Worm (Caenorhabditis elegans): ENCODE measurements around the gene srh-214.

The srh-214 gene

ce11 chrV:16808168-16808567 is 21.4 kb downstream of the srh-214 start:
- TF ChIP-seq unc-62 (GFP tag; optimal IDR thresholded peaks at IDR 0.05) = no peak
- no peak for TF ChIP-seq lsy-12 (tag; optimal IDR thresholded peaks at IDR 0.05)
- TF ChIP-seq nfya-1 (tag; optimal IDR thresholded peaks at IDR 0.05; ENCODE audit: insufficient read depth) = peak; percentile 98

DNA sequence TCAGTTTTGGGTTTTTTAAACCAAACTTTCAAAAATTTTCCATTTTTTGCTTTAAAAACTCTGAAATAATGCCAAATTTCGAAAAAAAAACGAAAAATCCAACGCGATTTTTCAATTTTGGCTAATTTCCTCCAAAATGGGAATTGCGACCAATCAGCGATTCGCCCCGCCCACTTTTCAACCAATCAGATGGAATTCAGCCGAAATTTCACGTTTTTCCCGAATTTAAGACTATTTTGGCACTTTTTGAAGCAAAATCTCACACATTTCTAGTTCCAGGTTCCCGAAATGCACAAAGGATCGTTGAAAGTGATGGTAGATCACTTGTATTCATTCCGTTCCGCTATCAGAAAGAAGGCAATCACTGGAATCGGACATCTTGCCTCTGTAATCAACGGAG is 24.8 kb downstream of the srh-214 start:
- TF ChIP-seq sea-2 (GFP tag; optimal IDR thresholded peaks at IDR 0.05) (no peak), pha-4 (tag; optimal IDR thresholded peaks at IDR 0.05) (no peak), nfya-1 (tag; optimal IDR thresholded peaks at IDR 0.05; ENCODE audit: insufficient read depth) (peak; percentile 54), nhr-67 (tag; optimal IDR thresholded peaks at IDR 0.05) (no peak), R02D3.7 (tag; optimal IDR thresholded peaks at IDR 0.05) (no peak)

- TF ChIP-seq fos-1 (tag; optimal IDR thresholded peaks at IDR 0.05) = no peak
- no peak for TF ChIP-seq nhr-77 (tag; optimal IDR thresholded peaks at IDR 0.05)
- no peak for TF ChIP-seq ceh-16 (tag; optimal IDR thresholded peaks at IDR 0.05)
- TF ChIP-seq nhr-67 (tag; optimal IDR thresholded peaks at IDR 0.05) = no peak
- TF ChIP-seq lsy-12 (tag; optimal IDR thresholded peaks at IDR 0.05) = no peak
- no peak for TF ChIP-seq R02D3.7 (tag; optimal IDR thresholded peaks at IDR 0.05)
These were observed 27.0 kb downstream of the srh-214 start, which contains the start of gene cand-1 for ce11 chrV:16802572-16802971. Gene cand-1 (plus strand): TSS chrV:16802872.

ce11 chrV:16800484-16800883 is 29.1 kb downstream of the srh-214 start:
- TF ChIP-seq ceh-28 (tag; optimal IDR thresholded peaks at IDR 0.05) (peak; percentile 16), eor-1 (tag; optimal IDR thresholded peaks at IDR 0.05) (no peak), lin-39 (tag; optimal IDR thresholded peaks at IDR 0.05) (peak; percentile 50)

ce11 chrV:16794828-16795354 is 34.7 kb downstream of the srh-214 start, which contains the start of the genes ctps-1 and pus-1:
Gene ctps-1 (plus strand): TSS chrV:16794878.
Gene pus-1 (minus strand): TSS chrV:16794952.
- TF ChIP-seq ama-1 (optimal IDR thresholded peaks at IDR 0.05) (peak; percentile 30), nhr-23 (tag; optimal IDR thresholded peaks at IDR 0.05) (peak; percentile 78), elt-1 (tag; optimal IDR thresholded peaks at IDR 0.05) (no peak), lsy-12 (tag; optimal IDR thresholded peaks at IDR 0.05) (peak; percentile 15), nhr-77 (tag; optimal IDR thresholded peaks at IDR 0.05) (no peak), unc-39 (tag; optimal IDR thresholded peaks at IDR 0.05) (no peak), mdl-1 (tag; optimal IDR thresholded peaks at IDR 0.05) (no peak), fkh-10 (GFP tag; optimal IDR thresholded peaks at IDR 0.05) (peak; percentile 47), ztf-4 (tag; optimal IDR thresholded peaks at IDR 0.05) (no peak), nhr-12 (tag; optimal IDR thresholded peaks at IDR 0.05) (no peak), unc-62 (GFP tag; optimal IDR thresholded peaks at IDR 0.05) (no peak), aly-2 (tag; optimal IDR thresholded peaks at IDR 0.05) (no peak), ceh-9 (tag; optimal IDR thresholded peaks at IDR 0.05) (no peak), nfya-1 (tag; optimal IDR thresholded peaks at IDR 0.05; ENCODE audit: insufficient read depth) (peak; percentile 87), snpc-4 (tag; optimal IDR thresholded peaks at IDR 0.05) (peak; percentile 92), pha-4 (tag; optimal IDR thresholded peaks at IDR 0.05) (peak; percentile 80), lin-15B (tag; optimal IDR thresholded peaks at IDR 0.05) (peak; percentile 54), elt-2 (tag; optimal IDR thresholded peaks at IDR 0.05) (peak; percentile 28), R02D3.7 (tag; optimal IDR thresholded peaks at IDR 0.05) (peak; percentile 2), egl-5 (tag; optimal IDR thresholded peaks at IDR 0.05) (no peak), jun-1 (tag; optimal IDR thresholded peaks at IDR 0.05) (peak; percentile 30), nhr-25 (tag; optimal IDR thresholded peaks at IDR 0.05) (peak; percentile 37), hmg-11 (tag; optimal IDR thresholded peaks at IDR 0.05) (peak; percentile 48)

DNA sequence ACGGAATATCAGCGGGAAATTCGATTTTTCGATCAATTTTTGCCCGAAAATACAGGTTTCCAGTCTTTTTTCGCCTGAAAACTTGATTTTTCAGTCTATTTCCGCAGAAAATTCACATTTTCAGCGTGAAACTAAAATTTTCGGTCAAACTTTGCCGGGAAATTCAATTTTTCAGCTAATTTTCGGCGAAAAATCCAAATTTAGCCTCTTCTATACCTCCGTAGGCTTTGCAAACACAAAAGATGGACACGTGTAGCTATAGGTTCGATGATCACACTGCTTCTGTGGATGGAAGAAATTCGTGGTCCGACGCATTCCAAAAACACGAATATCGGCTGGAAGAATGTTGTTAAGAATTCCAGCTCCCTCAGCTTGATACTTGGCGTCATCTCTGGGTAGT is 35.5 kb downstream of the srh-214 start:
- TF ChIP-seq fkh-2 (tag; optimal IDR thresholded peaks at IDR 0.05) (no peak), lin-15B (tag; optimal IDR thresholded peaks at IDR 0.05) (no peak), nhr-76 (tag; optimal IDR thresholded peaks at IDR 0.05) (no peak), ceh-82 (tag; optimal IDR thresholded peaks at IDR 0.05) (no peak), hmg-11 (tag; optimal IDR thresholded peaks at IDR 0.05) (no peak), ZK546.5 (tag; optimal IDR thresholded peaks at IDR 0.05) (no peak), unc-39 (tag; optimal IDR thresholded peaks at IDR 0.05) (no peak), elt-2 (tag; optimal IDR thresholded peaks at IDR 0.05) (no peak)

Data from whole organism, L3 larva.